Worm (Caenorhabditis elegans) whole organism, L1 larva: ENCODE results near the gene cylc-1.

Source experiments
- aha-1 ChIP-seq: fragments of 150-350 bp; optimal IDR thresholded peaks from 2 replicates; lab custom pipeline; 2014; ENCODE audit warnings: missing biosample characterization, missing genetic modification characterization
- blmp-1 ChIP-seq: fragments of 150-350 bp; optimal IDR thresholded peaks from 2 replicates; lab custom pipeline; 2014; ENCODE audit warnings: missing biosample characterization, missing genetic modification characterization
- ceh-63 ChIP-seq: fragments of 200-800 bp; sonication (Bioruptor generic); optimal IDR thresholded peaks from 2 replicates; lab custom pipeline; 2018; ENCODE audit warnings: mild to moderate bottlenecking, missing genetic modification characterization, missing compliant biosample characterization
- ceh-8 ChIP-seq: fragments of 200-800 bp; sonication (Bioruptor generic); optimal IDR thresholded peaks from 2 replicates; lab custom pipeline; 2018; ENCODE audit warnings: mild to moderate bottlenecking, missing genetic modification characterization, moderate library complexity, missing compliant biosample characterization
- ceh-88 ChIP-seq: fragments of 200-800 bp; sonication (Bioruptor generic); IDR thresholded peaks from 2 replicates; pipeline ENCODE4 v1.3.6; 2022; ENCODE audit warnings: missing genetic modification characterization, missing compliant biosample characterization
- ceh-90 ChIP-seq: sonication (generic microtip); optimal IDR thresholded peaks from 2 replicates; lab custom pipeline; 2016; ENCODE audit warnings: missing genetic modification characterization, missing compliant biosample characterization
- dpl-1 ChIP-seq, 3 experiments: fragments of 150-350 bp in 2 of 3; sonication (generic microtip) in 1 of 3; optimal IDR thresholded peaks; 2 replicates each; lab custom pipeline; 2014 to 2017; ENCODE audit warnings: missing biosample characterization in 3 of 3, missing genetic modification characterization in 3 of 3, missing genetic modification reagents in 3 of 3
- efl-1 ChIP-seq, 4 experiments: fragments of 150-350 bp; optimal IDR thresholded peaks in 3 of 4; peaks in 1 of 4; 1 replicate in 1 of 4; 2 replicates in 3 of 4; lab custom pipeline; 2014; ENCODE audit warnings: missing biosample characterization in 2 of 4, missing genetic modification characterization in 2 of 4, missing genetic modification reagents in 2 of 4
- egl-27 ChIP-seq, 2 experiments: fragments of 150-350 bp in 1 of 2; sonication (generic microtip); optimal IDR thresholded peaks; 3 replicates each; lab custom pipeline; 2017 to 2018; ENCODE audit warnings: missing biosample characterization in 2 of 2, missing genetic modification characterization in 2 of 2, missing genetic modification reagents in 2 of 2
- elt-2 ChIP-seq: sonication (generic microtip); optimal IDR thresholded peaks from 2 replicates; lab custom pipeline; 2016; ENCODE audit warnings: missing genetic modification characterization, mild to moderate bottlenecking, inconsistent platforms, missing compliant biosample characterization, missing genetic modification reagents
- fkh-10 ChIP-seq: sonication (generic microtip); optimal IDR thresholded peaks from 2 replicates; lab custom pipeline; 2017; ENCODE audit warnings: missing biosample characterization, missing genetic modification reagents, missing genetic modification characterization
- fkh-4 ChIP-seq: sonication (generic microtip); optimal IDR thresholded peaks from 2 replicates; lab custom pipeline; 2016; ENCODE audit warnings: missing compliant biosample characterization, missing genetic modification characterization, borderline replicate concordance
- fkh-8 ChIP-seq: sonication (generic microtip); optimal IDR thresholded peaks from 2 replicates; lab custom pipeline; 2016; ENCODE audit warnings: mild to moderate bottlenecking, missing genetic modification characterization, missing compliant biosample characterization
- irx-1 ChIP-seq: sonication (generic microtip); optimal IDR thresholded peaks from 2 replicates; lab custom pipeline; 2016; ENCODE audit warnings: missing genetic modification characterization, missing compliant biosample characterization
- isw-1 ChIP-seq: fragments of 200-800 bp; sonication (Bioruptor generic); IDR thresholded peaks from 2 replicates; pipeline ENCODE4 v1.3.6; 2022; ENCODE audit warnings: missing genetic modification characterization, missing compliant biosample characterization
- jun-1 ChIP-seq: fragments of 150-350 bp; optimal IDR thresholded peaks from 2 replicates; lab custom pipeline; 2014; ENCODE audit warnings: missing biosample characterization, missing genetic modification reagents, missing genetic modification characterization
- lin-39 ChIP-seq: fragments of 150-350 bp; optimal IDR thresholded peaks from 2 replicates; lab custom pipeline; 2014; ENCODE audit warnings: missing biosample characterization, missing genetic modification reagents, missing genetic modification characterization
- lsy-2 ChIP-seq, 2 experiments: fragments of 150-350 bp; optimal IDR thresholded peaks; 2 replicates each; lab custom pipeline; 2014; ENCODE audit warnings: missing biosample characterization in 2 of 2, missing genetic modification characterization in 2 of 2
- mef-2 ChIP-seq: fragments of 150-350 bp; optimal IDR thresholded peaks from 2 replicates; lab custom pipeline; 2014; ENCODE audit warnings: missing biosample characterization, missing genetic modification characterization
- mep-1 ChIP-seq: fragments of 150-350 bp; optimal IDR thresholded peaks from 2 replicates; lab custom pipeline; 2014; ENCODE audit warnings: missing biosample characterization, missing genetic modification characterization
- nhr-11 ChIP-seq: fragments of 150-350 bp; optimal IDR thresholded peaks from 2 replicates; lab custom pipeline; 2014; ENCODE audit warnings: missing biosample characterization, missing genetic modification characterization
- nhr-19 ChIP-seq: fragments of 200-800 bp; sonication (Bioruptor generic); conservative IDR thresholded peaks from 2 replicates; pipeline ENCODE4 v1.3.6; 2022; ENCODE audit warnings: missing genetic modification characterization, missing compliant biosample characterization
- nhr-20 ChIP-seq: sonication (generic microtip); optimal IDR thresholded peaks from 2 replicates; lab custom pipeline; 2016; ENCODE audit warnings: mild to moderate bottlenecking, missing genetic modification characterization, missing compliant biosample characterization
- nhr-76 ChIP-seq: sonication (generic microtip); optimal IDR thresholded peaks from 2 replicates; lab custom pipeline; 2017; ENCODE audit warnings: missing biosample characterization, missing genetic modification characterization
- nhr-77 ChIP-seq: fragments of 150-350 bp; optimal IDR thresholded peaks from 2 replicates; lab custom pipeline; 2014; ENCODE audit warnings: missing biosample characterization, missing genetic modification characterization
- nhr-84 ChIP-seq: sonication (generic microtip); optimal IDR thresholded peaks from 2 replicates; lab custom pipeline; 2017; ENCODE audit warnings: missing biosample characterization, missing genetic modification characterization
- nhr-90 ChIP-seq: sonication (generic microtip); optimal IDR thresholded peaks from 2 replicates; lab custom pipeline; 2016; ENCODE audit warnings: mild to moderate bottlenecking, missing genetic modification characterization, missing compliant biosample characterization; ENCODE audit not compliant: poor library complexity
- pqm-1 ChIP-seq: sonication (generic microtip); optimal IDR thresholded peaks from 3 replicates; lab custom pipeline; 2017; ENCODE audit warnings: missing biosample characterization, missing genetic modification characterization
- skn-1 ChIP-seq: fragments of 150-350 bp; optimal IDR thresholded peaks from 2 replicates; lab custom pipeline; 2014; ENCODE audit warnings: missing biosample characterization, missing genetic modification characterization
- snu-23 ChIP-seq: sonication (generic microtip); optimal IDR thresholded peaks from 2 replicates; lab custom pipeline; 2016; ENCODE audit warnings: missing genetic modification characterization, missing compliant biosample characterization
- sox-4 ChIP-seq: sonication (generic microtip); optimal IDR thresholded peaks from 2 replicates; lab custom pipeline; 2016; ENCODE audit warnings: missing genetic modification characterization, missing compliant biosample characterization
- sptf-1 ChIP-seq: fragments of 150-350 bp; optimal IDR thresholded peaks from 2 replicates; lab custom pipeline; 2014; ENCODE audit warnings: missing biosample characterization, missing genetic modification characterization
- sup-37 ChIP-seq: fragments of 200-800 bp; sonication (Bioruptor generic); optimal IDR thresholded peaks from 2 replicates; lab custom pipeline; 2018; ENCODE audit warnings: mild to moderate bottlenecking, missing genetic modification characterization, missing compliant biosample characterization
- swsn-7 ChIP-seq: sonication (generic microtip); optimal IDR thresholded peaks from 2 replicates; lab custom pipeline; 2016; ENCODE audit warnings: missing genetic modification characterization, missing compliant biosample characterization
- tbx-2 ChIP-seq: sonication (generic microtip); optimal IDR thresholded peaks from 2 replicates; lab custom pipeline; 2016; ENCODE audit warnings: missing genetic modification characterization, missing compliant biosample characterization
- unc-130 ChIP-seq: fragments of 150-350 bp; optimal IDR thresholded peaks from 2 replicates; lab custom pipeline; 2017; ENCODE audit warnings: missing biosample characterization, missing genetic modification characterization, inconsistent platforms
- unc-30 ChIP-seq: sonication (generic microtip); optimal IDR thresholded peaks from 2 replicates; lab custom pipeline; 2017; ENCODE audit warnings: missing biosample characterization, missing genetic modification characterization
- xbp-1 ChIP-seq: sonication (generic microtip); optimal IDR thresholded peaks from 2 replicates; lab custom pipeline; 2016; ENCODE audit warnings: missing genetic modification characterization, missing compliant biosample characterization
- zip-4 ChIP-seq: fragments of 200-800 bp; sonication (Bioruptor generic); optimal IDR thresholded peaks from 2 replicates; lab custom pipeline; 2018; ENCODE audit warnings: mild to moderate bottlenecking, missing genetic modification characterization, moderate library complexity, missing compliant biosample characterization

Gene cylc-1

DNA sequence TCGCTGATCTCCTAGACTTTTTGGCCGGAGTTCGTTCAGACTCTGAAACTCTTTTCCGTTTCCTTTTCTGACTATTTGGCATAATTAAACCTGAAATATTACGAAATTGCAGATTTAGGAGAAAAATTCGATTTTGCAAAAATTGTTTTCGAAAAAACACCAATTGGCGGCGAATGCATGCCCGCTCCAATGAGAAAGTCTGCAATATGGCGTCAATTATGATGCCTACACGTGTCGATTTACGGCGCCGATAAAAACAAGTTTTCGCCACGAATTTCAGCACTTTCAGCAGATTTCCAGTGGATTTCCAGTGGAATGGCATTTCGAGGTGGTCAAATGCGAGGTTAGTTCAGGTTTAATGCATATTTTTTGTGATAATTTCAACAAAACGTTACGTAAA is 16.2 kb downstream of the cylc-1 start, which contains the start of the genes Y59E9AL.36 and nbet-1 (continued):
- TF ChIP-seq fkh-10: no peak
- peak; percentile 84 for TF ChIP-seq snu-23 (GFP tag; lab: Kevin White, UChicago)
- peak; percentile 70 for TF ChIP-seq skn-1 (tag; lab: Kevin White, UChicago)
- no peak for TF ChIP-seq egl-27 (tag; optimal IDR thresholded peaks at IDR 0.05; lab: Kevin White, UChicago)
- TF ChIP-seq lin-39 (tag; lab: Kevin White, UChicago): peak; percentile 13
- TF ChIP-seq swsn-7 (tag; lab: Kevin White, UChicago): peak; percentile 63
- TF ChIP-seq zip-4: peak; percentile 21
- TF ChIP-seq dpl-1 (GFP tag; optimal IDR thresholded peaks at IDR 0.05; lab: Kevin White, UChicago): peak; percentile 84 to 90 (median 89)
- TF ChIP-seq nhr-20 (tag; lab: Kevin White, UChicago): peak; percentile 72
- TF ChIP-seq mep-1: peak; percentile 86
- TF ChIP-seq ceh-88 (GFP tag; lab: Robert Waterston, UW): peak; percentile 35; the same call in 1 of the 2 replicates
- no peak for TF ChIP-seq mef-2 (tag; lab: Kevin White, UChicago)
- TF ChIP-seq lsy-2 (tag; optimal IDR thresholded peaks at IDR 0.05; lab: Kevin White, UChicago): peak; percentile 81 to 90
- no peak for TF ChIP-seq sup-37 (GFP tag; lab: Kevin White, UChicago)
- TF ChIP-seq nhr-84: no peak
- TF ChIP-seq nhr-11 (tag; lab: Kevin White, UChicago): peak; percentile 54
- peak; percentile 43 for TF ChIP-seq blmp-1
- peak; percentile 60 for TF ChIP-seq jun-1 (tag; lab: Kevin White, UChicago)
- no peak for TF ChIP-seq aha-1 (tag; lab: Kevin White, UChicago)
- peak; percentile 65 for TF ChIP-seq nhr-90

DNA sequence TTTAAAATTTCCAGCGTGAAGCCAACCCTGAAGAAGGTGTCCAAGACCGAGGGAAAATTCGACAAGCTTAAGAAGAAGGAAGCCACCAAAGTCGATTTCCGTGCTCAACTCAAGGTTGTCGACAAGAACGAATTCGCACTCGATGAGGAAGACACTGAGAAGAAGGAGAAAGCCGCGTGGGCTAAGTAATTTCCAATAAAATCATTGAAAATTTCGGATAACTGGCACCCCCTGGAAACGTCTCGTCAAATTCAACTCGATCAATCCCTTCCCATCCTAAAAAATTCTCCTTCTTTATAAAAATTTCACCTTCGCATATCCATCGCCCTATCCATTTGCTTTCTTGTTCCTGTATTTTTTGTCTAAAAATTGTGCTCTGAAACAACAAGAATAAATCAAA is 18.9 kb downstream of the cylc-1 start:
- TF ChIP-seq nhr-19 (GFP tag; lab: Robert Waterston, UW): no peak
- no peak for TF ChIP-seq ceh-8 (GFP tag; lab: Kevin White, UChicago)
- no peak for TF ChIP-seq fkh-8 (tag; lab: Kevin White, UChicago)
- TF ChIP-seq aha-1 (tag; lab: Kevin White, UChicago): no peak
- no peak for TF ChIP-seq fkh-4
- TF ChIP-seq unc-130 (tag; lab: Kevin White, UChicago): no peak
- TF ChIP-seq ceh-63 (GFP tag; lab: Kevin White, UChicago): no peak
- no peak for TF ChIP-seq pqm-1
- TF ChIP-seq unc-30: no peak

DNA sequence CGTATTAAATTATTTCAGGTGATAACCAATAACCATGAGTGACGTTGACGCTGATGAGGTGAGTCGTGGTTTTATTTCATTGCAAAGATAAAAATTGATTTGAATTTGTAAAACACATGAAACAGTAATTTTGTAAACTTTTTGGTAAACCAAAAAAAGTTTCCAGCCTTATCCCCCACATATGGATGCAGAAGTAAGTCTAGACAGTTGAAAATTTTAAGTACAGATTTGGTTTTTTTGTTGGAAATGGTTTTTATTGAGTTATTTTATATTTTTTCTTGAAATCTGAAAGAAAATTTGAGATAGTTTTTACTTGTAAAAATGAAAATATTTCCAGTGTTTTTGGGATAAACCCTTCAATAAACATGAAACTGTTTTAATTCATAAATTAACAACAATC is 21.0 kb downstream of the cylc-1 start, which contains the start of gene tni-4:
Gene tni-4, plus strand, starts transcription at position 19 of the 400 bp plus-strand sequence.
- no peak for TF ChIP-seq ceh-90 (tag; lab: Kevin White, UChicago)
- no peak for TF ChIP-seq nhr-76
- no peak for TF ChIP-seq ceh-8 (GFP tag; lab: Kevin White, UChicago)
- TF ChIP-seq tbx-2 (tag; lab: Kevin White, UChicago): no peak
- TF ChIP-seq nhr-11 (tag; lab: Kevin White, UChicago): no peak
- TF ChIP-seq mep-1: no peak
- no peak for TF ChIP-seq xbp-1 (tag; lab: Kevin White, UChicago)
- no peak for TF ChIP-seq egl-27 (tag; optimal IDR thresholded peaks at IDR 0.05; lab: Kevin White, UChicago)
- no peak for TF ChIP-seq unc-30
- TF ChIP-seq elt-2: no peak
- no peak for TF ChIP-seq nhr-90
- no peak for TF ChIP-seq lsy-2 (tag; optimal IDR thresholded peaks at IDR 0.05; lab: Kevin White, UChicago)
- TF ChIP-seq sup-37 (GFP tag; lab: Kevin White, UChicago): no peak
- no peak for TF ChIP-seq sptf-1 (tag; lab: Kevin White, UChicago)
- TF ChIP-seq isw-1 (GFP tag; lab: Robert Waterston, UW): no peak
- TF ChIP-seq sox-4 (tag; lab: Kevin White, UChicago): no peak
- no peak for TF ChIP-seq skn-1 (tag; lab: Kevin White, UChicago)
- no peak for TF ChIP-seq irx-1 (tag; lab: Kevin White, UChicago)
- TF ChIP-seq, all 84 proteins: peak for 0

DNA sequence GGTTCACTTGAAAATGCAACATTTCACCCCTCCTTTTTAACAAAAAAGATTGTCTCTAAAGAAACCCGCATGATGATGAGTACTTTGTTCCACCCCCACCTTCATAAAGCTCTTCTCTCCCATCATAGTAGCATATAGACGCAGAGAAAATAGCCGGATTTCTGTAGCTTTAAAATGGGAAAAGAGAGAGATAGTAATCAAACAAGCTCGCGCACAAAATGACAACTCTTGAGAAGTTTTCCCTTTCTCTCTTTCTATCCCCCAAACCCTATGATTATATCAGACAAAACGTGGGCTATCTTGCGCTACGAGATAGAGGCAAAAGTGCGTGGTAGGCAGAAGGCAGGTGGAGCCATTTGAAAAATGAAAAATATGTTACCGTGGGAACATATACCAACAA is 23.0 kb downstream of the cylc-1 start:
- peak; percentile 44 for TF ChIP-seq nhr-77 (tag; lab: Kevin White, UChicago)
- TF ChIP-seq efl-1 (optimal IDR thresholded peaks at IDR 0.05; lab: Kevin White, UChicago): no peak
- no peak for TF ChIP-seq efl-1 (GFP tag; optimal IDR thresholded peaks at IDR 0.05 in 1 of 2; lab: Kevin White, UChicago)
